Worm (Caenorhabditis elegans): Measurements from ENCODE around the gene ZK596.2.

ce11 chrIV:10958230-10958588 lies 49.1 kb upstream of the ZK596.2 start, which contains the start of gene sri-19:
- no peak for TF ChIP-seq F26F4.8 (GFP tag; conservative IDR thresholded peaks at IDR 0.05)
- TF ChIP-seq skn-1 (tag; optimal IDR thresholded peaks at IDR 0.05), result no peak

All from whole organism, L4 larva.